Fruit fly (Drosophila melanogaster): Measurements from ENCODE around the gene CG31683.
A peak's percentile ranks its signal among the peaks of the same experiment; 100 is the strongest.
"Not testable (repeated sequence)": the region's sequence is repeated elsewhere in the genome, so short reads cannot be mapped to it uniquely, and the experiment has no call there.

CG31683 gene

dm6 chr2L:20449864-20450263 is at the start of gene CG31683, which contains the start of gene CG31687:
Gene CG31683 (minus strand): TSS chr2L:20449964.
Gene CG31687 (plus strand): TSS chr2L:20450225.
- not testable (repeated sequence) for TF ChIP-seq Dfd, h, CG9705 (GFP tag; optimal IDR thresholded peaks at IDR 0.05)

- peak; percentile 48 for TF ChIP-seq psq (GFP tag; optimal IDR thresholded peaks at IDR 0.05)
- TF ChIP-seq fru (GFP tag; optimal IDR thresholded peaks at IDR 0.05), result peak; percentile 0
- TF ChIP-seq dl (GFP tag; optimal IDR thresholded peaks at IDR 0.05; ENCODE audit: insufficient read depth in 1 of 2, partially characterized antibody in 2 of 2), result no peak
- peak; percentile 50 for TF ChIP-seq dmrt93B (GFP tag; optimal IDR thresholded peaks at IDR 0.05)
- TF ChIP-seq Rel (GFP tag; optimal IDR thresholded peaks at IDR 0.05), result no peak
- TF ChIP-seq Rel (tag; optimal IDR thresholded peaks at IDR 0.05), result peak; percentile 5
- TF ChIP-seq tai (GFP tag; optimal IDR thresholded peaks at IDR 0.05), result no peak
- peak; percentile 40 for TF ChIP-seq OdsH (GFP tag; optimal IDR thresholded peaks at IDR 0.05)
- no peak for TF ChIP-seq h (GFP tag; optimal IDR thresholded peaks at IDR 0.05)
- TF ChIP-seq pan (optimal IDR thresholded peaks at IDR 0.05), result no peak
- TF ChIP-seq Sp1 (GFP tag; optimal IDR thresholded peaks at IDR 0.05), result peak; percentile 88
- peak; percentile 10 for TF ChIP-seq rgr (GFP tag; optimal IDR thresholded peaks at IDR 0.05)
- peak in 1 of 2 experiments; percentile 45 for TF ChIP-seq foxo (GFP tag; optimal IDR thresholded peaks at IDR 0.05)
- no peak for TF ChIP-seq Hnf4 (GFP tag; optimal IDR thresholded peaks at IDR 0.05)
- no peak for TF ChIP-seq Hr83 (GFP tag; optimal IDR thresholded peaks at IDR 0.05; ENCODE audit: poor library complexity, severe bottlenecking)
- no peak for TF ChIP-seq brk (GFP tag; optimal IDR thresholded peaks at IDR 0.05)
- no peak for TF ChIP-seq Mio (GFP tag; optimal IDR thresholded peaks at IDR 0.05)
- TF ChIP-seq woc (GFP tag; optimal IDR thresholded peaks at IDR 0.05), result no peak
- peak; percentile 73 for TF ChIP-seq HLH106 (tag; optimal IDR thresholded peaks at IDR 0.05)
Observed at dm6 chr2L:20494423-20495052, 44.8 kb upstream of the CG31683 start, which contains the start of gene CG34007. Gene CG34007 (plus strand): TSS chr2L:20495030.

DNA sequence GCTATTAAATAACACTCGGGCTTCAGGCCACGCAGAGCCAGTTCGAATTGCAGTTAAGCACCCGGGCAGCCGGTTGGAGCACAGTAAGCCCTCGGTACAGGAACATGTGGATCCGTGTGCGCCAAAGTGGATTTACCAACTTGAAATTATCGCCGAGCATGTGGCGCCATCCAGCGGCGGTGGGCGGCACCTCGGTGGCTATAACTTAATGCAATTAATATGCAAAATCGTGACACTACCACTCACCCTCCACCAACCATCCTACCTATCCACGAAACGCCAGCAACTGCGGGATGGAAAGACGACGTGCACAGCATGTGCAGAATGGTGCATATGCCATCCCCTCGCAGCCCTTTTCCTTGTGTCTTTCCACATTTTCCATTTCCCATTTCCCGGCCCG is 38.4 kb upstream of the CG31683 start:
- TF ChIP-seq Dif (GFP tag; optimal IDR thresholded peaks at IDR 0.05; ENCODE audit: partially characterized antibody), result no peak
- no peak for TF ChIP-seq CG9705 (GFP tag; optimal IDR thresholded peaks at IDR 0.05)
- no peak for TF ChIP-seq Abd-B (GFP tag; optimal IDR thresholded peaks at IDR 0.05)
- no peak for TF ChIP-seq OdsH (GFP tag; optimal IDR thresholded peaks at IDR 0.05)
- TF ChIP-seq lola (GFP tag; optimal IDR thresholded peaks at IDR 0.05), result no peak
- TF ChIP-seq tai (GFP tag; optimal IDR thresholded peaks at IDR 0.05), result no peak
- TF ChIP-seq Sp1 (GFP tag; optimal IDR thresholded peaks at IDR 0.05), result no peak
- TF ChIP-seq psq (GFP tag; optimal IDR thresholded peaks at IDR 0.05), result no peak
- no peak for TF ChIP-seq CG32264 (GFP tag; optimal IDR thresholded peaks at IDR 0.05)
- TF ChIP-seq GATAd (GFP tag; optimal IDR thresholded peaks at IDR 0.05), result no peak
- TF ChIP-seq fru (GFP tag; optimal IDR thresholded peaks at IDR 0.05), result no peak
- no peak for TF ChIP-seq N (GFP tag; optimal IDR thresholded peaks at IDR 0.05)
- no peak for TF ChIP-seq Hr78 (GFP tag; optimal IDR thresholded peaks at IDR 0.05)
- TF ChIP-seq Jra (GFP tag; optimal IDR thresholded peaks at IDR 0.05), result no peak
- TF ChIP-seq ey (GFP tag; optimal IDR thresholded peaks at IDR 0.05), result no peak
- TF ChIP-seq foxo (GFP tag; optimal IDR thresholded peaks at IDR 0.05), result no peak
- TF ChIP-seq rgr (GFP tag; optimal IDR thresholded peaks at IDR 0.05), result no peak
- no peak for TF ChIP-seq CrebA (GFP tag; optimal IDR thresholded peaks at IDR 0.05; ENCODE audit: borderline replicate concordance)

DNA sequence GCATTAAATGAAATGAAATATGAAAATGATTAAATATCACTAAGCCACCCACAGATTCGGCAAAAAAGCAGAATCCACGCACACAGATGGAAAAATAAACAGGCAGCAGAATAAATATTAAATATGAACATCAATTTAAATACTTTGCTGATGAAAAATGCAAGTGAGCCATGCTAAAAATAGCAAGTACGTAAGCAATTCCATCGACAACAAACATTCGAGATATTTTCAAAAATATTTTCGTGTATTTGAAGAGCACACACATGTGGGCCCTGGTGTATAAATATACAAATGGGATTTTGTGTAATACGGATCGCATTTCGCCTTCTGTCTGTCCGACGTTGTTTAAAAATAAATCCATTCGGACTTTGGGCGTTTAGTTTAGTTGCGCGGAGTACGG is 38.0 kb upstream of the CG31683 start:
- TF ChIP-seq sv (GFP tag; optimal IDR thresholded peaks at IDR 0.05) (no peak), Vsx2 (GFP tag; optimal IDR thresholded peaks at IDR 0.05; ENCODE audit: partially characterized antibody) (no peak), Jra (GFP tag; optimal IDR thresholded peaks at IDR 0.05) (no peak), Dif (GFP tag; optimal IDR thresholded peaks at IDR 0.05; ENCODE audit: partially characterized antibody) (no peak), ey (GFP tag; optimal IDR thresholded peaks at IDR 0.05) (no peak), jim (GFP tag; optimal IDR thresholded peaks at IDR 0.05) (no peak), N (GFP tag; optimal IDR thresholded peaks at IDR 0.05) (no peak), brk (GFP tag; optimal IDR thresholded peaks at IDR 0.05) (no peak), pan (optimal IDR thresholded peaks at IDR 0.05) (no peak), Sp1 (GFP tag; optimal IDR thresholded peaks at IDR 0.05) (no peak), Dfd (GFP tag; optimal IDR thresholded peaks at IDR 0.05) (no peak), lola (GFP tag; optimal IDR thresholded peaks at IDR 0.05) (no peak), sage (GFP tag; optimal IDR thresholded peaks at IDR 0.05) (no peak), fru (GFP tag; optimal IDR thresholded peaks at IDR 0.05) (no peak), Rel (GFP tag; optimal IDR thresholded peaks at IDR 0.05) (no peak), Rel (tag; optimal IDR thresholded peaks at IDR 0.05) (no peak), CrebA (GFP tag; optimal IDR thresholded peaks at IDR 0.05; ENCODE audit: borderline replicate concordance) (no peak), CG9705 (GFP tag; optimal IDR thresholded peaks at IDR 0.05) (no peak), dsf (GFP tag; optimal IDR thresholded peaks at IDR 0.05; ENCODE audit: borderline replicate concordance) (no peak)

Measured in whole organism, wandering third instar larva.